Fruit fly (Drosophila melanogaster) whole organism, embryonic: ENCODE measurements around the gene Rpn11.

Source experiments
- Asciz ChIP-seq: fragments of 200-800 bp; sonication (Bioruptor generic); optimal IDR thresholded peaks from 2 replicates; lab custom pipeline; 2017; ENCODE audit warnings: missing biosample characterization, mild to moderate bottlenecking, missing genetic modification characterization, missing genetic modification reagents
- Bdp1 ChIP-seq: fragments of 200-800 bp; sonication (Bioruptor generic); optimal IDR thresholded peaks from 3 replicates; lab custom pipeline; 2016; ENCODE audit warnings: missing biosample characterization, missing genetic modification characterization
- Blimp-1 ChIP-seq: fragments of 200-800 bp; sonication (Bioruptor generic); optimal IDR thresholded peaks from 3 replicates; lab custom pipeline; 2018; ENCODE audit warnings: missing biosample characterization, missing genetic modification characterization, mild to moderate bottlenecking, moderate library complexity, missing genetic modification reagents
- CG10543 ChIP-seq: fragments of 200-800 bp; sonication (Bioruptor generic); optimal IDR thresholded peaks from 3 replicates; lab custom pipeline; 2017; ENCODE audit warnings: missing biosample characterization, mild to moderate bottlenecking, missing genetic modification characterization, moderate library complexity
- CG10959 ChIP-seq: fragments of 200-800 bp; sonication (Bioruptor generic); IDR thresholded peaks from 2 replicates; pipeline ENCODE4 v1.3.6; 2022; ENCODE audit warnings: missing biosample characterization, missing genetic modification characterization
- CG10979 ChIP-seq: fragments of 200-800 bp; sonication (Bioruptor generic); optimal IDR thresholded peaks from 2 replicates; lab custom pipeline; 2018; ENCODE audit warnings: missing biosample characterization, mild to moderate bottlenecking, missing genetic modification characterization, moderate library complexity
- CG11504 ChIP-seq: fragments of 200-800 bp; sonication (Bioruptor generic); optimal IDR thresholded peaks from 3 replicates; lab custom pipeline; 2019; ENCODE audit warnings: missing biosample characterization, mild to moderate bottlenecking, missing genetic modification characterization, moderate library complexity
- CG12071 ChIP-seq: fragments of 200-800 bp; sonication (Bioruptor generic); optimal IDR thresholded peaks from 3 replicates; lab custom pipeline; 2018; ENCODE audit warnings: missing biosample characterization, mild to moderate bottlenecking, missing genetic modification characterization
- CG14050 ChIP-seq: fragments of 200-800 bp; sonication (Bioruptor generic); IDR thresholded peaks from 3 replicates; pipeline ENCODE4 v1.3.6; 2022; ENCODE audit warnings: missing biosample characterization, missing genetic modification characterization
- CG14667 ChIP-seq: fragments of 200-800 bp; sonication (Bioruptor generic); IDR thresholded peaks from 2 replicates; pipeline ENCODE4 v1.3.6; 2022; ENCODE audit warnings: missing biosample characterization, missing genetic modification characterization
- CG14965 ChIP-seq: fragments of 200-800 bp; sonication (Bioruptor generic); optimal IDR thresholded peaks from 2 replicates; lab custom pipeline; 2016; ENCODE audit warnings: missing biosample characterization, missing genetic modification characterization, borderline replicate concordance
- CG15073 ChIP-seq: fragments of 200-800 bp; sonication (Bioruptor generic); optimal IDR thresholded peaks from 2 replicates; lab custom pipeline; 2016; ENCODE audit warnings: missing biosample characterization, missing genetic modification characterization
- CG15696 ChIP-seq: fragments of 200-800 bp; sonication (Bioruptor generic); optimal IDR thresholded peaks from 2 replicates; lab custom pipeline; 2019; ENCODE audit warnings: missing biosample characterization, mild to moderate bottlenecking, missing genetic modification characterization, moderate library complexity
- CG1603 ChIP-seq: fragments of 200-800 bp; sonication (Bioruptor generic); optimal IDR thresholded peaks from 2 replicates; lab custom pipeline; 2019; ENCODE audit warnings: missing biosample characterization, mild to moderate bottlenecking, missing genetic modification characterization, moderate library complexity
- CG30403 ChIP-seq: fragments of 200-800 bp; sonication (Bioruptor generic); optimal IDR thresholded peaks from 3 replicates; lab custom pipeline; 2016; ENCODE audit warnings: missing biosample characterization, missing genetic modification characterization
- CG30431 ChIP-seq: fragments of 200-800 bp; sonication (Bioruptor generic); optimal IDR thresholded peaks from 2 replicates; lab custom pipeline; 2017; ENCODE audit warnings: missing biosample characterization, missing genetic modification characterization
- CG32772 ChIP-seq: fragments of 200-800 bp; sonication (Bioruptor generic); IDR thresholded peaks from 2 replicates; pipeline ENCODE4 v1.3.6; 2022; ENCODE audit warnings: missing biosample characterization, missing genetic modification characterization
- CG3995 ChIP-seq: fragments of 200-800 bp; sonication (Bioruptor generic); optimal IDR thresholded peaks from 3 replicates; lab custom pipeline; 2016; ENCODE audit warnings: missing biosample characterization, missing genetic modification characterization
- CG4282 ChIP-seq: fragments of 200-800 bp; sonication (Bioruptor generic); optimal IDR thresholded peaks from 2 replicates; lab custom pipeline; 2016; ENCODE audit warnings: missing biosample characterization, missing genetic modification characterization
- CG6654 ChIP-seq: fragments of 200-800 bp; sonication (Bioruptor generic); optimal IDR thresholded peaks from 2 replicates; lab custom pipeline; 2017; ENCODE audit warnings: missing biosample characterization, mild to moderate bottlenecking, missing genetic modification characterization
- CG6683 ChIP-seq: fragments of 200-800 bp; sonication (Bioruptor generic); optimal IDR thresholded peaks from 2 replicates; lab custom pipeline; 2017; ENCODE audit warnings: missing biosample characterization, mild to moderate bottlenecking, missing genetic modification characterization, missing genetic modification reagents
- CG7963 ChIP-seq: fragments of 200-800 bp; sonication (Bioruptor generic); IDR thresholded peaks from 3 replicates; pipeline ENCODE4 v1.3.6; 2022; ENCODE audit warnings: missing biosample characterization, missing genetic modification characterization; ENCODE audit not compliant: partially characterized antibody
- Dp ChIP-seq: fragments of 200-800 bp; sonication (Bioruptor generic); optimal IDR thresholded peaks from 2 replicates; lab custom pipeline; 2018; ENCODE audit warnings: missing biosample characterization, mild to moderate bottlenecking, missing genetic modification characterization, moderate library complexity
- E2f2 ChIP-seq: fragments of 200-800 bp; sonication (Bioruptor generic); IDR thresholded peaks from 2 replicates; pipeline ENCODE4 v1.3.6; 2022; ENCODE audit warnings: missing biosample characterization, missing genetic modification characterization
- Myb ChIP-seq: fragments of 200-800 bp; sonication (Bioruptor generic); optimal IDR thresholded peaks from 2 replicates; lab custom pipeline; 2016; ENCODE audit warnings: missing biosample characterization, missing genetic modification characterization
- NK7.1 ChIP-seq: fragments of 200-800 bp; sonication (Bioruptor generic); optimal IDR thresholded peaks from 3 replicates; lab custom pipeline; 2016; ENCODE audit warnings: missing biosample characterization, missing genetic modification characterization
- Oaz ChIP-seq: fragments of 200-800 bp; sonication (Bioruptor generic); IDR thresholded peaks from 2 replicates; pipeline ENCODE4 v1.3.6; 2022; ENCODE audit warnings: missing biosample characterization, missing genetic modification characterization
- Rfx ChIP-seq: fragments of 200-800 bp; sonication (Bioruptor generic); IDR thresholded peaks from 2 replicates; pipeline ENCODE4 v1.3.6; 2022; ENCODE audit warnings: missing biosample characterization, missing genetic modification characterization
- Scr ChIP-seq: fragments of 200-800 bp; sonication (Bioruptor generic); IDR thresholded peaks from 2 replicates; pipeline ENCODE4 v1.3.6; 2022; ENCODE audit warnings: missing biosample characterization, missing genetic modification characterization; ENCODE audit not compliant: partially characterized antibody
- Stat92E ChIP-seq, 3 experiments: fragments of >200 bp in 2 of 3; fragments of 200-800 bp in 1 of 3; sonication (Bioruptor generic) in 1 of 3; optimal IDR thresholded peaks; 2 replicates each; lab custom pipeline; 2017 to 2019; ENCODE audit warnings: missing biosample characterization in 3 of 3, missing genetic modification characterization in 3 of 3, mild to moderate bottlenecking in 1 of 3, moderate library complexity in 1 of 3
- ap ChIP-seq: fragments of 200-800 bp; sonication (Bioruptor generic); IDR thresholded peaks from 2 replicates; pipeline ENCODE4 v1.3.6; 2022; ENCODE audit warnings: missing biosample characterization, missing genetic modification characterization
- ara ChIP-seq: fragments of 200-800 bp; sonication (Bioruptor generic); IDR thresholded peaks from 2 replicates; pipeline ENCODE4 v1.3.6; 2022; ENCODE audit warnings: missing biosample characterization, missing genetic modification characterization
- btn ChIP-seq: fragments of 200-800 bp; sonication (Bioruptor generic); optimal IDR thresholded peaks from 2 replicates; lab custom pipeline; 2016; ENCODE audit warnings: missing biosample characterization, missing genetic modification characterization
- cg ChIP-seq: fragments of 200-800 bp; sonication (Bioruptor generic); optimal IDR thresholded peaks from 3 replicates; lab custom pipeline; 2019; ENCODE audit warnings: missing biosample characterization, mild to moderate bottlenecking, missing genetic modification characterization, moderate library complexity
- chinmo ChIP-seq: fragments of 200-800 bp; sonication (Bioruptor generic); IDR thresholded peaks from 4 replicates; pipeline ENCODE4 v1.3.6; 2022; ENCODE audit warnings: missing biosample characterization, missing genetic modification characterization; ENCODE audit not compliant: partially characterized antibody
- dpn ChIP-seq, 2 experiments: fragments of 200-800 bp; sonication (Bioruptor generic); optimal IDR thresholded peaks; 3 replicates each; lab custom pipeline; 2016; ENCODE audit warnings: missing biosample characterization in 2 of 2, missing genetic modification characterization in 2 of 2
- ftz-f1 ChIP-seq: fragments of 200-800 bp; sonication (Bioruptor generic); optimal IDR thresholded peaks from 2 replicates; lab custom pipeline; 2016; ENCODE audit warnings: missing biosample characterization, missing genetic modification characterization
- gem ChIP-seq: fragments of 200-800 bp; sonication (Bioruptor generic); optimal IDR thresholded peaks from 2 replicates; lab custom pipeline; 2019; ENCODE audit warnings: missing biosample characterization, mild to moderate bottlenecking, missing genetic modification characterization, moderate library complexity
- hth ChIP-seq: fragments of >200 bp; optimal IDR thresholded peaks from 2 replicates; lab custom pipeline; 2017; ENCODE audit warnings: inconsistent platforms
- lmd ChIP-seq: fragments of 200-800 bp; sonication (Bioruptor generic); IDR thresholded peaks from 2 replicates; pipeline ENCODE4 v1.3.6; 2022; ENCODE audit warnings: missing biosample characterization, missing genetic modification characterization
- oc ChIP-seq: fragments of 200-800 bp; sonication (Bioruptor generic); optimal IDR thresholded peaks from 2 replicates; lab custom pipeline; 2018; ENCODE audit warnings: missing biosample characterization, mild to moderate bottlenecking, missing genetic modification characterization, moderate library complexity
- p53 ChIP-seq: fragments of 200-800 bp; sonication (Bioruptor generic); optimal IDR thresholded peaks from 2 replicates; lab custom pipeline; 2016; ENCODE audit warnings: missing biosample characterization, missing genetic modification characterization
- pros ChIP-seq: fragments of 200-800 bp; sonication (Bioruptor generic); optimal IDR thresholded peaks from 3 replicates; lab custom pipeline; 2019; ENCODE audit warnings: missing biosample characterization, mild to moderate bottlenecking, missing genetic modification characterization, moderate library complexity
- psq ChIP-seq: fragments of 200-800 bp; sonication (Bioruptor generic); optimal IDR thresholded peaks from 2 replicates; lab custom pipeline; 2017; ENCODE audit warnings: missing biosample characterization, missing genetic modification characterization
- pum ChIP-seq: fragments of 200-800 bp; sonication (Bioruptor generic); optimal IDR thresholded peaks from 2 replicates; lab custom pipeline; 2016; ENCODE audit warnings: missing biosample characterization, missing genetic modification characterization
- sens ChIP-seq: fragments of 200-800 bp; sonication (Bioruptor generic); peaks from one replicate; lab custom pipeline; 2016; ENCODE audit warnings: missing biosample characterization, missing genetic modification characterization
- sens-2 ChIP-seq: fragments of 200-800 bp; sonication (Bioruptor generic); IDR thresholded peaks from 2 replicates; pipeline ENCODE4 v1.3.6; 2022; ENCODE audit warnings: missing biosample characterization, missing genetic modification characterization
- sisA ChIP-seq: fragments of 200-800 bp; sonication (Bioruptor generic); IDR thresholded peaks from 2 replicates; pipeline ENCODE4 v1.3.6; 2022; ENCODE audit warnings: missing biosample characterization, missing genetic modification characterization
- sug ChIP-seq: fragments of 200-800 bp; optimal IDR thresholded peaks from 2 replicates; lab custom pipeline; 2019; ENCODE audit warnings: missing biosample characterization, mild to moderate bottlenecking, missing genetic modification characterization, moderate library complexity
- trem ChIP-seq: fragments of 200-800 bp; optimal IDR thresholded peaks from 3 replicates; lab custom pipeline; 2019; ENCODE audit warnings: missing biosample characterization, mild to moderate bottlenecking, missing genetic modification characterization, moderate library complexity
- z ChIP-seq: fragments of 200-800 bp; sonication (Bioruptor generic); IDR thresholded peaks from 3 replicates; pipeline ENCODE4 v1.3.6; 2022; ENCODE audit warnings: missing biosample characterization, missing genetic modification characterization

Gene Rpn11

DNA sequence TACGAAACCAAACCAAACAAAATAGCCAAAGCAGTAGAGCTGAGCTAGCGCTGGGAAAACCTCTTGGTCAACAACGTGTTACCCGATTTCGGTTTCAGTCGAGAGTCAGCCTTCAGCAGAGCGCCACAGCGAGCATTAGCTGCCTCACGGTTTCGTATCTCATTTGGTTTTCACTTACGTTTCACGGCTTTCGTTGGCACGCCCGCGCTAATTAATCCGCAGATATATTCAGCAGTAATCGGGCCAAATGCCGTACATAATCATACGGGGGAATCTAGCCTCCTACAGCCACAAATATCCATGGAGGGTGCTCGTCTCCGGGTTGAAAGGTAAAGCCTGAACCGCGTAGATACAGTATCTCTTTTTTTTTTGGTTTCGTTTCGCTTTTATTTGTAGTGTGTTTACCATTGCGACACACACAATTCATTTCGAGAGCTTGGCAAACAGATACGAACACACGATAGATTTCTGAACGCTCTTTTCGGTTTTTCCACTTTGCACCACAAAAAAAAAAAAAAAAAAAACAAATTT lies 15.2 kb downstream of the Rpn11 start, which contains the start of gene CG31650 (continued):
- TF ChIP-seq Scr (no peak), oc (tag; lab: Kevin White, UChicago) (peak; percentile 29), sisA (GFP tag; lab: Robert Waterston, UW) (no peak), CG10543 (peak; percentile 43), CG15696 (no peak), NK7.1 (GFP tag; lab: Kevin White, UChicago) (no peak), psq (GFP tag; lab: Kevin White, UChicago) (no peak), lmd (no peak), chinmo (GFP tag; lab: Robert Waterston, UW) (peak; percentile 76; the same call in 1 of the 4 replicates), CG30431 (GFP tag; lab: Kevin White, UChicago) (no peak), cg (GFP tag; lab: Kevin White, UChicago) (peak; percentile 35), CG7963 (GFP tag; lab: Robert Waterston, UW) (no peak), ara (GFP tag; lab: Robert Waterston, UW) (no peak), CG11504 (tag; lab: Kevin White, UChicago) (no peak), pum (GFP tag; lab: Kevin White, UChicago) (no peak), sens (GFP tag; lab: Kevin White, UChicago) (peak; percentile 17), CG14050 (GFP tag; lab: Robert Waterston, UW) (no peak), CG30403 (no peak), pros (GFP tag; lab: Kevin White, UChicago) (no peak), Blimp-1 (GFP tag; lab: Kevin White, UChicago) (peak; percentile 42), Myb (no peak), CG32772 (GFP tag; lab: Robert Waterston, UW) (peak; percentile 27; the same call in 1 of the 2 replicates), CG4282 (GFP tag; lab: Kevin White, UChicago) (peak; percentile 14), z (GFP tag; lab: Robert Waterston, UW) (no peak), CG6683 (GFP tag; lab: Kevin White, UChicago) (no peak), CG10959 (no peak), gem (tag; lab: Kevin White, UChicago) (no peak), Dp (no peak), hth (lab: Kevin White, UChicago) (no peak), CG14965 (GFP tag; lab: Kevin White, UChicago) (no peak), CG10979 (tag; lab: Kevin White, UChicago) (no peak), CG1603 (tag; lab: Kevin White, UChicago) (no peak), CG12071 (no peak), E2f2 (GFP tag; lab: Robert Waterston, UW) (no peak), dpn (GFP tag; optimal IDR thresholded peaks at IDR 0.05; lab: Kevin White, UChicago) (no peak), Oaz (GFP tag; lab: Robert Waterston, UW) (no peak), btn (GFP tag; lab: Kevin White, UChicago) (peak; percentile 13), ftz-f1 (GFP tag; lab: Kevin White, UChicago) (peak; percentile 11), CG14667 (no peak), sens-2 (GFP tag; lab: Robert Waterston, UW) (no peak), sug (tag; lab: Kevin White, UChicago) (no peak), CG3995 (GFP tag; lab: Kevin White, UChicago) (no peak), ap (GFP tag; lab: Robert Waterston, UW) (no peak), Rfx (GFP tag; lab: Robert Waterston, UW) (peak; percentile 6; the same call in 1 of the 2 replicates), p53 (no peak), CG15073 (no peak), trem (tag; lab: Kevin White, UChicago) (no peak), Asciz (GFP tag; lab: Kevin White, UChicago) (no peak), Stat92E (GFP tag; optimal IDR thresholded peaks at IDR 0.05; lab: Kevin White, UChicago) (no peak), CG6654 (no peak), Bdp1 (no peak)
